Worm (Caenorhabditis elegans) whole organism, young adult: ENCODE data around the gene dre-1.

ENCODE experiments used
- B0261.1 ChIP-seq: sonication (generic microtip); optimal IDR thresholded peaks from 2 replicates; lab custom pipeline; 2016; ENCODE audit warnings: mild to moderate bottlenecking, missing genetic modification characterization, moderate library complexity, missing compliant biosample characterization
- C17E4.6 ChIP-seq: fragments of 200-800 bp; sonication (Bioruptor generic); IDR thresholded peaks from 2 replicates; pipeline ENCODE4 v1.3.6; 2022; ENCODE audit warnings: missing genetic modification reagents, missing genetic modification characterization, missing compliant biosample characterization
- F33H1.4 ChIP-seq: fragments of 200-800 bp; sonication (Bioruptor generic); IDR thresholded peaks from 2 replicates; pipeline ENCODE4 v1.3.6; 2022; ENCODE audit warnings: missing genetic modification reagents, missing genetic modification characterization, missing compliant biosample characterization
- F39B2.1 ChIP-seq: fragments of 200-800 bp; sonication (Bioruptor generic); IDR thresholded peaks from 2 replicates; pipeline ENCODE4 v1.3.6; 2022; ENCODE audit warnings: missing genetic modification reagents, missing genetic modification characterization, missing compliant biosample characterization
- F52B5.7 ChIP-seq: sonication (generic microtip); optimal IDR thresholded peaks from 2 replicates; lab custom pipeline; 2016; ENCODE audit warnings: mild to moderate bottlenecking, missing genetic modification characterization, missing compliant biosample characterization
- F57A8.1 ChIP-seq: fragments of 200-800 bp; sonication (Bioruptor generic); optimal IDR thresholded peaks from 2 replicates; lab custom pipeline; 2018; ENCODE audit warnings: mild to moderate bottlenecking, missing genetic modification characterization, moderate library complexity, missing compliant biosample characterization
- K11D2.4 ChIP-seq: fragments of 200-800 bp; sonication (Bioruptor generic); IDR thresholded peaks from 2 replicates; pipeline ENCODE4 v1.3.6; 2022; ENCODE audit warnings: missing genetic modification reagents, missing genetic modification characterization, missing compliant biosample characterization
- T26A5.8 ChIP-seq: sonication (generic microtip); optimal IDR thresholded peaks from 2 replicates; lab custom pipeline; 2016; ENCODE audit warnings: missing genetic modification characterization, missing compliant biosample characterization
- Y53F4B.3 ChIP-seq: fragments of 200-800 bp; sonication (Bioruptor generic); IDR thresholded peaks from 2 replicates; pipeline ENCODE4 v1.3.6; 2022; ENCODE audit warnings: missing genetic modification reagents, missing genetic modification characterization, missing compliant biosample characterization
- Y56A3A.18 ChIP-seq: fragments of 200-800 bp; sonication (Bioruptor generic); IDR thresholded peaks from 2 replicates; pipeline ENCODE4 v1.3.6; 2022; ENCODE audit warnings: missing genetic modification reagents, missing genetic modification characterization, missing compliant biosample characterization
- Y95B8A.8 ChIP-seq: fragments of 200-800 bp; sonication (Bioruptor generic); IDR thresholded peaks from 2 replicates; pipeline ENCODE4 v1.3.6; 2022; ENCODE audit warnings: missing genetic modification reagents, missing genetic modification characterization, missing compliant biosample characterization
- ZK185.1 ChIP-seq: sonication (generic microtip); optimal IDR thresholded peaks from 2 replicates; lab custom pipeline; 2016; ENCODE audit warnings: mild to moderate bottlenecking, missing genetic modification characterization, missing compliant biosample characterization; ENCODE audit not compliant: poor library complexity, severe bottlenecking
- ama-1 ChIP-seq, 3 experiments: fragments of 150-350 bp in 1 of 3; sonication (generic microtip) in 2 of 3; optimal IDR thresholded peaks; 2 replicates each; lab custom pipeline; 2014 to 2018; ENCODE audit warnings: missing biosample characterization in 2 of 3, missing genetic modification characterization in 2 of 3, missing genetic modification reagents in 2 of 3
- aptf-2 ChIP-seq: fragments of 200-800 bp; sonication (Bioruptor generic); conservative IDR thresholded peaks from 2 replicates; pipeline ENCODE4 v1.3.6; 2022; ENCODE audit warnings: missing genetic modification reagents, missing genetic modification characterization, missing compliant biosample characterization
- atf-7 ChIP-seq: sonication (generic microtip); optimal IDR thresholded peaks from 2 replicates; lab custom pipeline; 2017; ENCODE audit warnings: mild to moderate bottlenecking, missing genetic modification characterization, missing compliant biosample characterization
- athp-1 ChIP-seq: sonication (generic microtip); optimal IDR thresholded peaks from 2 replicates; lab custom pipeline; 2017; ENCODE audit warnings: mild to moderate bottlenecking, missing genetic modification characterization, missing compliant biosample characterization
- attf-5 ChIP-seq: fragments of 200-800 bp; sonication (Bioruptor generic); optimal IDR thresholded peaks from 2 replicates; lab custom pipeline; 2018; ENCODE audit warnings: mild to moderate bottlenecking, missing genetic modification characterization, missing compliant biosample characterization
- bed-1 ChIP-seq: fragments of 200-800 bp; sonication (Bioruptor generic); IDR thresholded peaks from 2 replicates; pipeline ENCODE4 v1.3.6; 2022; ENCODE audit warnings: missing genetic modification reagents, missing genetic modification characterization, missing compliant biosample characterization
- ccch-3 ChIP-seq: fragments of 200-800 bp; sonication (Bioruptor generic); optimal IDR thresholded peaks from 2 replicates; lab custom pipeline; 2018; ENCODE audit warnings: mild to moderate bottlenecking, missing genetic modification characterization, missing compliant biosample characterization
- ceh-100 ChIP-seq: fragments of 200-800 bp; sonication (Bioruptor generic); IDR thresholded peaks from 2 replicates; pipeline ENCODE4 v1.3.6; 2022; ENCODE audit warnings: missing genetic modification reagents, missing genetic modification characterization, missing compliant biosample characterization
- ceh-91 ChIP-seq: fragments of 200-800 bp; sonication (Bioruptor generic); IDR thresholded peaks from 2 replicates; pipeline ENCODE4 v1.3.6; 2022; ENCODE audit warnings: missing genetic modification reagents, missing genetic modification characterization, missing compliant biosample characterization
- chd-7 ChIP-seq: sonication (generic microtip); optimal IDR thresholded peaks from 2 replicates; lab custom pipeline; 2016; ENCODE audit warnings: mild to moderate bottlenecking, missing genetic modification characterization, moderate library complexity, missing compliant biosample characterization
- die-1 ChIP-seq: sonication (generic microtip); optimal IDR thresholded peaks from 2 replicates; lab custom pipeline; 2016; ENCODE audit warnings: missing genotype, mild to moderate bottlenecking, missing genetic modification characterization, missing compliant biosample characterization
- dox-1 ChIP-seq: fragments of 200-800 bp; sonication (Bioruptor generic); IDR thresholded peaks from 2 replicates; pipeline ENCODE4 v1.3.6; 2022; ENCODE audit warnings: missing genetic modification reagents, missing genetic modification characterization, missing compliant biosample characterization
- dpff-1 ChIP-seq: sonication (generic microtip); optimal IDR thresholded peaks from 2 replicates; lab custom pipeline; 2017; ENCODE audit warnings: mild to moderate bottlenecking, missing genetic modification characterization, missing compliant biosample characterization
- efl-1 ChIP-seq: fragments of 150-350 bp; optimal IDR thresholded peaks from 2 replicates; lab custom pipeline; 2014; ENCODE audit warnings: missing biosample characterization, missing genetic modification reagents, missing genetic modification characterization
- egl-18 ChIP-seq: fragments of 200-800 bp; sonication (Bioruptor generic); IDR thresholded peaks from 2 replicates; pipeline ENCODE4 v1.3.6; 2022; ENCODE audit warnings: missing genetic modification reagents, missing genetic modification characterization, missing compliant biosample characterization
- ets-4 ChIP-seq: fragments of 200-800 bp; sonication (Bioruptor generic); optimal IDR thresholded peaks from 2 replicates; lab custom pipeline; 2018; ENCODE audit warnings: mild to moderate bottlenecking, missing genetic modification characterization, missing compliant biosample characterization
- him-1 ChIP-seq: sonication (generic microtip); optimal IDR thresholded peaks from 2 replicates; lab custom pipeline; 2016; ENCODE audit warnings: missing genotype, missing genetic modification reagents, missing genetic modification characterization, missing compliant biosample characterization
- hlh-12 ChIP-seq: sonication (generic microtip); optimal IDR thresholded peaks from 2 replicates; lab custom pipeline; 2016; ENCODE audit warnings: missing genetic modification characterization, missing compliant biosample characterization
- let-526 ChIP-seq: fragments of 200-800 bp; sonication (Bioruptor generic); IDR thresholded peaks from 2 replicates; pipeline ENCODE4 v1.3.6; 2022; ENCODE audit warnings: missing genetic modification reagents, missing genetic modification characterization, missing compliant biosample characterization
- let-607 ChIP-seq, 2 experiments: fragments of 200-800 bp in 1 of 2; sonication (Bioruptor generic) in 1 of 2; sonication (generic microtip) in 1 of 2; optimal IDR thresholded peaks; 2 replicates each; lab custom pipeline; 2016 to 2018; ENCODE audit warnings: mild to moderate bottlenecking in 2 of 2, missing compliant biosample characterization in 2 of 2, missing genetic modification characterization in 2 of 2, moderate library complexity in 2 of 2, missing genotype in 1 of 2
- lin-35 ChIP-seq, 3 experiments: fragments of 150-350 bp in 2 of 3; sonication (generic microtip) in 1 of 3; optimal IDR thresholded peaks; 2 replicates each; lab custom pipeline; 2014 to 2018; ENCODE audit warnings: missing biosample characterization in 3 of 3, missing genetic modification characterization in 3 of 3, missing genetic modification reagents in 3 of 3
- lsy-27 ChIP-seq: sonication (generic microtip); optimal IDR thresholded peaks from 2 replicates; lab custom pipeline; 2017; ENCODE audit warnings: missing genetic modification characterization, mild to moderate bottlenecking, missing compliant biosample characterization, antibody characterized with exemption, missing genotype, borderline replicate concordance; ENCODE audit not compliant: insufficient read depth
- mcd-1 ChIP-seq: fragments of 200-800 bp; sonication (Bioruptor generic); IDR thresholded peaks from 2 replicates; pipeline ENCODE4 v1.3.6; 2022; ENCODE audit warnings: missing genetic modification reagents, missing genetic modification characterization, missing compliant biosample characterization
- nfyb-1 ChIP-seq: fragments of 200-800 bp; sonication (Bioruptor generic); IDR thresholded peaks from 2 replicates; pipeline ENCODE4 v1.3.6; 2022; ENCODE audit warnings: missing genetic modification reagents, missing genetic modification characterization, missing compliant biosample characterization
- nhr-80 ChIP-seq: sonication (generic microtip); optimal IDR thresholded peaks from 2 replicates; lab custom pipeline; 2016; ENCODE audit warnings: missing genetic modification characterization, missing compliant biosample characterization
- nhr-90 ChIP-seq: sonication (generic microtip); optimal IDR thresholded peaks from 2 replicates; lab custom pipeline; 2016; ENCODE audit warnings: missing genotype, mild to moderate bottlenecking, missing genetic modification characterization, missing compliant biosample characterization
- pbrm-1 ChIP-seq: fragments of 200-800 bp; sonication (Bioruptor generic); IDR thresholded peaks from 2 replicates; pipeline ENCODE4 v1.3.6; 2022; ENCODE audit warnings: missing genetic modification reagents, missing genetic modification characterization, missing compliant biosample characterization
- pha-4 ChIP-seq: fragments of 150-350 bp; sonication (generic microtip); optimal IDR thresholded peaks from 2 replicates; lab custom pipeline; 2014; ENCODE audit warnings: missing biosample characterization, missing genetic modification reagents, missing genetic modification characterization
- sea-2 ChIP-seq: fragments of 200-800 bp; sonication (Bioruptor generic); IDR thresholded peaks from 2 replicates; pipeline ENCODE4 v1.3.6; 2022; ENCODE audit warnings: missing genetic modification characterization, missing compliant biosample characterization
- snpc-1.3 ChIP-seq: sonication (generic microtip); optimal IDR thresholded peaks from 2 replicates; lab custom pipeline; 2017; ENCODE audit warnings: missing genetic modification characterization, mild to moderate bottlenecking, missing compliant biosample characterization, antibody characterized with exemption, moderate library complexity, missing genotype, missing genetic modification reagents; ENCODE audit not compliant: insufficient read depth
- snpc-3.4 ChIP-seq: sonication (generic microtip); optimal IDR thresholded peaks from 2 replicates; lab custom pipeline; 2017; ENCODE audit warnings: missing genetic modification characterization, mild to moderate bottlenecking, missing compliant biosample characterization, antibody characterized with exemption, moderate library complexity, missing genotype, missing genetic modification reagents
- tlf-1 ChIP-seq: fragments of 200-800 bp; sonication (Bioruptor generic); optimal IDR thresholded peaks from 2 replicates; lab custom pipeline; 2018; ENCODE audit warnings: mild to moderate bottlenecking, missing genetic modification characterization, missing compliant biosample characterization
- unc-62 ChIP-seq: fragments of 150-350 bp; optimal IDR thresholded peaks from 2 replicates; lab custom pipeline; 2014; ENCODE audit warnings: missing biosample characterization, missing genetic modification reagents, missing genetic modification characterization
- zfh-2 ChIP-seq: fragments of 200-800 bp; sonication (Bioruptor generic); conservative IDR thresholded peaks from 2 replicates; pipeline ENCODE4 v1.3.6; 2022; ENCODE audit warnings: missing genetic modification reagents, missing genetic modification characterization, missing compliant biosample characterization
- ztf-18 ChIP-seq: sonication (generic microtip); optimal IDR thresholded peaks from 2 replicates; lab custom pipeline; 2016; ENCODE audit warnings: missing genotype, mild to moderate bottlenecking, missing genetic modification characterization, missing compliant biosample characterization
- ztf-6 ChIP-seq: fragments of 200-800 bp; sonication (Bioruptor generic); IDR thresholded peaks from 2 replicates; pipeline ENCODE4 v1.3.6; 2022; ENCODE audit warnings: missing genetic modification reagents, missing genetic modification characterization, missing compliant biosample characterization

dre-1 gene

DNA sequence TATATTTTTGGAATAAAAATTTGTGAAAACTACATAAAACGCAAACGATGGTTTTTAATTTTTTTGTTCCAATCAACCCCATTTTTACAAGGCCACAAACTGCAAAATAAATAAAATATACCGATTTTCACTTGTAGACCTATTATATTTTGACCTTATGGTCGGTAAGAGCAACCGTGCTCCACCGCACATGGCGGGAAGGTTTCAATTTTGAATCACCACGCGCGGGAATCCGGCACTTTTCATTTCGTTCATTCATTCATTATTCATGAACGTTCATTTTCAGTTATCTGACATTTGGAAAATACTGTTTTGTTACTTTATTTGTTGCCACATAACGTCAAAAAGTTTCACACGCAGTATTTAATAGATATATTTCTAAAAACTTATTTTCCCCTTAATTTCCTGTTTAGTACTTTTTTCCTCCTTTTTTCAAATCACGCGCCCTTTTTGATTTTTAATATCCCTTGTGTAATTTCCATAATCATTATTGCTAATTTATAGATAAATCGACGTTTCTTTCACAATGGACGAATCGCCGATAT, 47.5 kb upstream of the dre-1 start, which contains the start of gene hcp-1 (continued):
- TF ChIP-seq efl-1 (GFP tag; lab: Kevin White, UChicago) (peak; percentile 100), hlh-12 (tag; lab: Kevin White, UChicago) (no peak), ccch-3 (no peak), mcd-1 (GFP tag; lab: Robert Waterston, UW) (peak; percentile 95), bed-1 (GFP tag; lab: Robert Waterston, UW) (no peak), sea-2 (no peak), lin-35 (GFP tag; optimal IDR thresholded peaks at IDR 0.05; lab: Kevin White, UChicago) (peak; percentile 61 to 86 (median 83)), pha-4 (no peak), let-526 (GFP tag; lab: Robert Waterston, UW) (no peak), F52B5.7 (tag; lab: Kevin White, UChicago) (no peak), F39B2.1 (GFP tag; lab: Robert Waterston, UW) (no peak), tlf-1 (GFP tag; lab: Kevin White, UChicago) (peak; percentile 93), ets-4 (GFP tag; lab: Kevin White, UChicago) (no peak), him-1 (tag; lab: Kevin White, UChicago) (peak; percentile 70), F57A8.1 (GFP tag; lab: Kevin White, UChicago) (no peak), Y56A3A.18 (0 out of 2 replicates have a peak, but pooled peaks have one; percentile 28), Y95B8A.8 (GFP tag; lab: Robert Waterston, UW) (peak; percentile 93), let-607 (tag; optimal IDR thresholded peaks at IDR 0.05; lab: Kevin White, UChicago) (no peak), egl-18 (GFP tag; lab: Robert Waterston, UW) (no peak), nhr-90 (tag; lab: Kevin White, UChicago) (no peak), zfh-2 (no peak), ceh-100 (GFP tag; lab: Robert Waterston, UW) (peak; percentile 53; the same call in 1 of the 2 replicates), aptf-2 (GFP tag; lab: Robert Waterston, UW) (no peak), nhr-80 (tag; lab: Kevin White, UChicago) (no peak), snpc-1.3 (tag; lab: Kevin White, UChicago) (peak; percentile 81), unc-62 (GFP tag; lab: Kevin White, UChicago) (no peak), dox-1 (GFP tag; lab: Robert Waterston, UW) (peak; percentile 94; the same call in 1 of the 2 replicates), B0261.1 (tag; lab: Kevin White, UChicago) (no peak), ztf-18 (tag; lab: Kevin White, UChicago) (peak; percentile 11), ztf-6 (GFP tag; lab: Robert Waterston, UW) (no peak), dpff-1 (tag; lab: Kevin White, UChicago) (no peak), chd-7 (no peak), ceh-91 (GFP tag; lab: Robert Waterston, UW) (peak; percentile 99), attf-5 (GFP tag; lab: Kevin White, UChicago) (no peak), pbrm-1 (peak; percentile 78), lsy-27 (tag; lab: Kevin White, UChicago) (no peak), Y53F4B.3 (GFP tag; lab: Robert Waterston, UW) (0 out of 2 replicates have a peak, but pooled peaks have one; percentile 30), ama-1 (optimal IDR thresholded peaks at IDR 0.05; lab: Kevin White, UChicago) (no peak), ama-1 (GFP tag; optimal IDR thresholded peaks at IDR 0.05; lab: Kevin White, UChicago) (no peak), athp-1 (tag; lab: Kevin White, UChicago) (no peak), snpc-3.4 (tag; lab: Kevin White, UChicago) (peak; percentile 95), atf-7 (no peak), C17E4.6 (GFP tag; lab: Robert Waterston, UW) (peak; percentile 84; the same call in 1 of the 2 replicates), die-1 (tag; lab: Kevin White, UChicago) (no peak), T26A5.8 (tag; lab: Kevin White, UChicago) (no peak), K11D2.4 (GFP tag; lab: Robert Waterston, UW) (no peak), ZK185.1 (no peak), F33H1.4 (GFP tag; lab: Robert Waterston, UW) (peak; percentile 89), nfyb-1 (GFP tag; lab: Robert Waterston, UW) (no peak)
